Fruit fly (Drosophila melanogaster): Measurements from ENCODE around the gene CG46307.
A peak's percentile ranks its signal among the peaks of the same experiment; 100 is the strongest.

Gene CG46307

dm6 chr2L:21141714-21142500 is 37.5 kb downstream of the CG46307 start, which contains the start of gene Dap160:
Dap160 (minus strand) TSS chr2L:21142347.
- no peak for TF ChIP-seq tai (GFP tag; optimal IDR thresholded peaks at IDR 0.05)
- peak in 1 of 2 experiments; percentile 49 for TF ChIP-seq dl (GFP tag; optimal IDR thresholded peaks at IDR 0.05; ENCODE audit: insufficient read depth in 1 of 2, partially characterized antibody in 2 of 2)
- no peak for TF ChIP-seq fru (GFP tag; optimal IDR thresholded peaks at IDR 0.05)
- peak; percentile 63 for TF ChIP-seq Hr83 (GFP tag; optimal IDR thresholded peaks at IDR 0.05; ENCODE audit: poor library complexity, severe bottlenecking)
- TF ChIP-seq Vsx2 (GFP tag; optimal IDR thresholded peaks at IDR 0.05; ENCODE audit: partially characterized antibody), result no peak
- TF ChIP-seq rgr (GFP tag; optimal IDR thresholded peaks at IDR 0.05), result no peak
- TF ChIP-seq sage (GFP tag; optimal IDR thresholded peaks at IDR 0.05), result peak; percentile 45
- TF ChIP-seq Hnf4 (GFP tag; optimal IDR thresholded peaks at IDR 0.05), result peak; percentile 53
- peak; percentile 7 for TF ChIP-seq woc (GFP tag; optimal IDR thresholded peaks at IDR 0.05)
- no peak for TF ChIP-seq N (GFP tag; optimal IDR thresholded peaks at IDR 0.05)
- no peak for TF ChIP-seq Rel (GFP tag; optimal IDR thresholded peaks at IDR 0.05)
- peak; percentile 85 for TF ChIP-seq Rel (tag; optimal IDR thresholded peaks at IDR 0.05)
- TF ChIP-seq Jra (GFP tag; optimal IDR thresholded peaks at IDR 0.05), result peak; percentile 26

dm6 chr2L:21142501-21142849 is 38.1 kb downstream of the CG46307 start:
- TF ChIP-seq Hnf4 (GFP tag; optimal IDR thresholded peaks at IDR 0.05) (no peak), Hr78 (GFP tag; optimal IDR thresholded peaks at IDR 0.05) (no peak), GATAd (GFP tag; optimal IDR thresholded peaks at IDR 0.05) (no peak), CrebA (GFP tag; optimal IDR thresholded peaks at IDR 0.05; ENCODE audit: borderline replicate concordance) (no peak), br (GFP tag; optimal IDR thresholded peaks at IDR 0.05) (no peak), Hr83 (GFP tag; optimal IDR thresholded peaks at IDR 0.05; ENCODE audit: poor library complexity, severe bottlenecking) (no peak), brk (GFP tag; optimal IDR thresholded peaks at IDR 0.05) (no peak)

dm6 chr2L:21142972-21143385 is 38.6 kb downstream of the CG46307 start, which contains the start of gene pths:
pths (plus strand) TSS chr2L:21143229.
- TF ChIP-seq dsf (GFP tag; optimal IDR thresholded peaks at IDR 0.05; ENCODE audit: borderline replicate concordance), result no peak
- TF ChIP-seq foxo (GFP tag; optimal IDR thresholded peaks at IDR 0.05), result no peak
- no peak for TF ChIP-seq h (GFP tag; optimal IDR thresholded peaks at IDR 0.05)
- no peak for TF ChIP-seq CrebA (GFP tag; optimal IDR thresholded peaks at IDR 0.05; ENCODE audit: borderline replicate concordance)
- no peak for TF ChIP-seq Rel (GFP tag; optimal IDR thresholded peaks at IDR 0.05)
- TF ChIP-seq Rel (tag; optimal IDR thresholded peaks at IDR 0.05), result no peak
- no peak for TF ChIP-seq fru (GFP tag; optimal IDR thresholded peaks at IDR 0.05)
- TF ChIP-seq ey (GFP tag; optimal IDR thresholded peaks at IDR 0.05), result peak; percentile 35
- peak; percentile 43 for TF ChIP-seq Hr78 (GFP tag; optimal IDR thresholded peaks at IDR 0.05)
- TF ChIP-seq woc (GFP tag; optimal IDR thresholded peaks at IDR 0.05), result peak; percentile 65
- TF ChIP-seq OdsH (GFP tag; optimal IDR thresholded peaks at IDR 0.05), result no peak
- TF ChIP-seq jim (GFP tag; optimal IDR thresholded peaks at IDR 0.05), result no peak
- TF ChIP-seq usp (GFP tag; optimal IDR thresholded peaks at IDR 0.05), result no peak
- TF ChIP-seq dl (GFP tag; optimal IDR thresholded peaks at IDR 0.05; ENCODE audit: insufficient read depth in 1 of 2, partially characterized antibody in 2 of 2), result no peak
- no peak for TF ChIP-seq Abd-B (GFP tag; optimal IDR thresholded peaks at IDR 0.05)
- no peak for TF ChIP-seq tai (GFP tag; optimal IDR thresholded peaks at IDR 0.05)
- TF ChIP-seq Dif (GFP tag; optimal IDR thresholded peaks at IDR 0.05; ENCODE audit: partially characterized antibody), result no peak
- peak; percentile 36 for TF ChIP-seq rgr (GFP tag; optimal IDR thresholded peaks at IDR 0.05)
- no peak for TF ChIP-seq Vsx2 (GFP tag; optimal IDR thresholded peaks at IDR 0.05; ENCODE audit: partially characterized antibody)
- no peak for TF ChIP-seq CG9705 (GFP tag; optimal IDR thresholded peaks at IDR 0.05)
- TF ChIP-seq dmrt93B (GFP tag; optimal IDR thresholded peaks at IDR 0.05), result no peak
- TF ChIP-seq pan (optimal IDR thresholded peaks at IDR 0.05), result no peak
- no peak for TF ChIP-seq psq (GFP tag; optimal IDR thresholded peaks at IDR 0.05)
- TF ChIP-seq Dfd (GFP tag; optimal IDR thresholded peaks at IDR 0.05), result no peak
- TF ChIP-seq N (GFP tag; optimal IDR thresholded peaks at IDR 0.05), result peak; percentile 85
- no peak for TF ChIP-seq CG32264 (GFP tag; optimal IDR thresholded peaks at IDR 0.05)
- no peak for TF ChIP-seq lola (GFP tag; optimal IDR thresholded peaks at IDR 0.05)
- peak; percentile 38 for TF ChIP-seq Hr83 (GFP tag; optimal IDR thresholded peaks at IDR 0.05; ENCODE audit: poor library complexity, severe bottlenecking)
- peak; percentile 51 for TF ChIP-seq Myc (optimal IDR thresholded peaks at IDR 0.05)
- no peak for TF ChIP-seq Mio (GFP tag; optimal IDR thresholded peaks at IDR 0.05)
- no peak for TF ChIP-seq Sp1 (GFP tag; optimal IDR thresholded peaks at IDR 0.05)
- no peak for TF ChIP-seq br (GFP tag; optimal IDR thresholded peaks at IDR 0.05)
- no peak for TF ChIP-seq GATAd (GFP tag; optimal IDR thresholded peaks at IDR 0.05)
- TF ChIP-seq brk (GFP tag; optimal IDR thresholded peaks at IDR 0.05), result no peak
- peak; percentile 37 for TF ChIP-seq Jra (GFP tag; optimal IDR thresholded peaks at IDR 0.05)
- no peak for TF ChIP-seq sv (GFP tag; optimal IDR thresholded peaks at IDR 0.05)
- TF ChIP-seq Hnf4 (GFP tag; optimal IDR thresholded peaks at IDR 0.05), result peak; percentile 49
- TF ChIP-seq sage (GFP tag; optimal IDR thresholded peaks at IDR 0.05), result no peak
- TF ChIP-seq HLH106 (tag; optimal IDR thresholded peaks at IDR 0.05), result peak; percentile 40
